Fruit fly (Drosophila melanogaster): ENCODE results near the gene ProRS-m.

Gene ProRS-m

dm6 chr3L:2651800-2652199, at the start of gene ProRS-m, which contains the start of the genes CG42304 and Snup:
Gene ProRS-m, minus strand, starts transcription at chr3L:2651850.
Gene CG42304, plus strand, starts transcription at chr3L:2652088.
Gene Snup, plus strand, starts transcription at chr3L:2652088.
- TF ChIP-seq CG8478 (optimal IDR thresholded peaks at IDR 0.05) = no peak
- TF ChIP-seq CTCF (optimal IDR thresholded peaks at IDR 0.05) = no peak

- TF ChIP-seq CG8478 (optimal IDR thresholded peaks at IDR 0.05) = no peak
- TF ChIP-seq CTCF (optimal IDR thresholded peaks at IDR 0.05) = no peak
Measured at dm6 chr3L:2661322-2661721, 9.7 kb upstream of the ProRS-m start, which contains the start of gene CG33234. Gene CG33234, plus strand, starts transcription at chr3L:2661622.

- TF ChIP-seq CG8478 (optimal IDR thresholded peaks at IDR 0.05) (no peak), CTCF (optimal IDR thresholded peaks at IDR 0.05) (no peak)
Measured at dm6 chr3L:2659339-2659738, 7.7 kb upstream of the ProRS-m start, which contains the start of gene CG33233. Gene CG33233, plus strand, starts transcription at chr3L:2659639.

- no peak for TF ChIP-seq CTCF (optimal IDR thresholded peaks at IDR 0.05)
- no peak for TF ChIP-seq CG8478 (optimal IDR thresholded peaks at IDR 0.05)
Measured at dm6 chr3L:2647523-2648378, 3.9 kb downstream of the ProRS-m start, which contains the start of gene CG1246. Gene CG1246, plus strand, starts transcription at chr3L:2648048.

- TF ChIP-seq CTCF (optimal IDR thresholded peaks at IDR 0.05) = no peak
- no peak for TF ChIP-seq CG8478 (optimal IDR thresholded peaks at IDR 0.05)
Measured at dm6 chr3L:2645068-2645467, 6.6 kb downstream of the ProRS-m start, which contains the start of gene CG1143. Gene CG1143, plus strand, starts transcription at chr3L:2645368.

- TF ChIP-seq CTCF (optimal IDR thresholded peaks at IDR 0.05) (no peak), CG8478 (optimal IDR thresholded peaks at IDR 0.05) (no peak)
Measured at dm6 chr3L:2643324-2643723, 8.3 kb downstream of the ProRS-m start, which contains the start of gene CG14949. Gene CG14949, minus strand, starts transcription at chr3L:2643424.

dm6 chr3L:2636023-2636968, 15.4 kb downstream of the ProRS-m start:
- TF ChIP-seq CG8478 (optimal IDR thresholded peaks at IDR 0.05) (no peak), CTCF (optimal IDR thresholded peaks at IDR 0.05) (no peak)

- TF ChIP-seq CTCF (optimal IDR thresholded peaks at IDR 0.05) (no peak), CG8478 (optimal IDR thresholded peaks at IDR 0.05) (no peak)
Measured at dm6 chr3L:2634929-2635799, 16.5 kb downstream of the ProRS-m start.

- no peak for TF ChIP-seq CTCF (optimal IDR thresholded peaks at IDR 0.05)
- TF ChIP-seq CG8478 (optimal IDR thresholded peaks at IDR 0.05) = no peak
Measured at dm6 chr3L:2632763-2633100, 18.9 kb downstream of the ProRS-m start.

- TF ChIP-seq CG8478 (optimal IDR thresholded peaks at IDR 0.05) = no peak
- TF ChIP-seq CTCF (optimal IDR thresholded peaks at IDR 0.05) = no peak
Measured at dm6 chr3L:2632048-2632762, 19.4 kb downstream of the ProRS-m start.

- TF ChIP-seq CG8478 (optimal IDR thresholded peaks at IDR 0.05) (no peak), CTCF (optimal IDR thresholded peaks at IDR 0.05) (no peak)
Measured at dm6 chr3L:2631406-2631805, 20.2 kb downstream of the ProRS-m start, which contains the start of the genes CG42245 and MEP-1. Gene CG42245, plus strand, starts transcription at chr3L:2631715. Gene MEP-1, plus strand, starts transcription at chr3L:2631715.

dm6 chr3L:2629964-2630363, 21.7 kb downstream of the ProRS-m start, which contains the start of gene Pxn:
Gene Pxn, minus strand, starts transcription at chr3L:2630064.
- no peak for TF ChIP-seq CG8478 (optimal IDR thresholded peaks at IDR 0.05)
- no peak for TF ChIP-seq CTCF (optimal IDR thresholded peaks at IDR 0.05)

dm6 chr3L:2614222-2614621, 37.4 kb downstream of the ProRS-m start:
- TF ChIP-seq CTCF (optimal IDR thresholded peaks at IDR 0.05) (no peak), CG8478 (optimal IDR thresholded peaks at IDR 0.05) (no peak)

Measured in S2 (cell line).